Worm (Caenorhabditis elegans): ENCODE measurements around the gene F35B3.7.

DNA sequence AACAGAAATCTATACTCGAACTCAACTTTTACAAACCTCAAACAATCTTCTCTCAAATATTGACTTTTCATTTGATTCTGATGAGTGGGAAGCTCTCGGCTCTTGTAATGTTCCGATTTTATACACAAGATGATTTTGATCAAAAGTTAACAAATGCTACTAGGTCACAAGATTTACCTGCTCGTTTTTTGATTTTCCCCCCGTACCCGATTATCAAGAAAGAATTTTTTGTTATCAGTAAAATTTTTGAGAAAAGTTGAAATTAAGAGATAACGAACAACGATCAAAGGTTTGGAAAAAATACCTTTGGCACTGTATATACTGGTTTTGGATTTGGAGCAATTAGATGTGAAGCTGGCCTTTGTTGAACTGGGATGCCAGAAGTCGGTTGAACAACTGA lies 21.9 kb upstream of the F35B3.7 start:
- TF ChIP-seq ceh-43 (GFP tag; optimal IDR thresholded peaks at IDR 0.05) (no peak), M03D4.4 (tag; optimal IDR thresholded peaks at IDR 0.05) (no peak), elt-3 (tag; optimal IDR thresholded peaks at IDR 0.05) (no peak), drap-1 (GFP tag; optimal IDR thresholded peaks at IDR 0.05) (no peak), mep-1 (tag; optimal IDR thresholded peaks at IDR 0.05) (no peak), ztf-11 (tag; optimal IDR thresholded peaks at IDR 0.05) (no peak), blmp-1 (tag; optimal IDR thresholded peaks at IDR 0.05) (no peak), snpc-4 (tag; optimal IDR thresholded peaks at IDR 0.05) (no peak), lsy-2 (tag; optimal IDR thresholded peaks at IDR 0.05) (no peak)
